Worm (Caenorhabditis elegans) whole organism, late embryonic: ENCODE measurements around the gene vglu-2.

Source experiments
- F13H6.1 ChIP-seq: sonication (generic microtip); optimal IDR thresholded peaks from 2 replicates; lab custom pipeline; 2016; ENCODE audit warnings: missing genetic modification characterization, missing compliant biosample characterization
- T23F11.4 ChIP-seq: fragments of 200-800 bp; sonication (Bioruptor generic); optimal IDR thresholded peaks from 2 replicates; lab custom pipeline; 2018; ENCODE audit warnings: mild to moderate bottlenecking, missing genetic modification characterization, missing compliant biosample characterization
- ama-1 ChIP-seq: fragments of 150-350 bp; optimal IDR thresholded peaks from 2 replicates; lab custom pipeline; 2014
- hlh-13 ChIP-seq: fragments of 200-800 bp; sonication (Bioruptor generic); optimal IDR thresholded peaks from 2 replicates; lab custom pipeline; 2018; ENCODE audit warnings: mild to moderate bottlenecking, missing genetic modification characterization, missing compliant biosample characterization
- hlh-15 ChIP-seq: sonication (generic microtip); optimal IDR thresholded peaks from 2 replicates; lab custom pipeline; 2016; ENCODE audit warnings: missing genetic modification characterization, missing compliant biosample characterization
- hlh-30 ChIP-seq: sonication (generic microtip); optimal IDR thresholded peaks from 2 replicates; lab custom pipeline; 2017; ENCODE audit warnings: antibody characterized with exemption, missing genetic modification characterization, missing compliant biosample characterization; ENCODE audit not compliant: insufficient read depth
- nhr-11 ChIP-seq: fragments of 150-350 bp; optimal IDR thresholded peaks from 2 replicates; lab custom pipeline; 2014; ENCODE audit warnings: missing biosample characterization, missing genetic modification characterization
- pha-4 ChIP-seq: fragments of 150-350 bp; optimal IDR thresholded peaks from 2 replicates; lab custom pipeline; 2018; ENCODE audit warnings: missing biosample characterization, missing genetic modification reagents, missing genetic modification characterization

ce11 chrIII:10337508-10338166 is 42.7 kb downstream of the vglu-2 start, which contains the start of gene ttr-15:
- TF ChIP-seq pha-4 (tag; lab: Kevin White, UChicago) (no peak), hlh-30 (tag; lab: Kevin White, UChicago) (no peak), hlh-13 (GFP tag; lab: Kevin White, UChicago) (no peak), nhr-11 (tag; lab: Kevin White, UChicago) (no peak), F13H6.1 (tag; lab: Kevin White, UChicago) (no peak), hlh-15 (no peak), T23F11.4 (GFP tag; lab: Kevin White, UChicago) (no peak), ama-1 (lab: Kevin White, UChicago) (no peak)
